Worm (Caenorhabditis elegans) whole organism, young adult: ENCODE data around the gene sws-1.

Source experiments
- madf-3 ChIP-seq: fragments of 200-800 bp; sonication (Bioruptor generic); IDR thresholded peaks from 2 replicates; pipeline ENCODE4 v1.3.6; 2022; ENCODE audit warnings: missing genetic modification reagents, missing genetic modification characterization, missing compliant biosample characterization

sws-1 gene

DNA sequence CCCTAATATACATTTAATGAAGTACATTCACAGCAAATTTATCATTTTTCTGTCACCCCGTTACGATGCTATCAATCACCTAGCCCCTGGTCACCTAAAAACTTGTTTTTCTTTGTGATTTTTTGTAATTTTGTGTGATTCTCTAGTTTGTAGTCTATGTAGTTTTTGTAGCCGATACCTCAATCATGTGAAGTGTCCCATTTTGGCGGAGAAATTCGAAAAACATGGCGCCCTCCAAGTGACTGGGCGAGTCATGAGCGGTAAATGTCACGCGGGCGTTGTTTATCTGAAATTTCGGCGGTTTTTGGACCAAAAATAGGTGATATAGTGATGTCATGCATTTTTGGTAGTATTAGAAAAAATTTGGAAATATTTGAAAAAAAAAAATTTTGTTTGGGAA is 50.5 kb downstream of the sws-1 start:
- no peak for TF ChIP-seq madf-3 (GFP tag; lab: Robert Waterston, UW)
